Worm (Caenorhabditis elegans) whole organism, L4 larva: Measurements from ENCODE around the gene fbxb-118.

Experiments
- F37D6.2 ChIP-seq: sonication (generic microtip); optimal IDR thresholded peaks from 2 replicates; lab custom pipeline; 2016; ENCODE audit warnings: mild to moderate bottlenecking, missing genetic modification characterization, missing compliant biosample characterization
- F49E8.2 ChIP-seq: sonication (generic microtip); optimal IDR thresholded peaks from 2 replicates; lab custom pipeline; 2016; ENCODE audit warnings: missing compliant biosample characterization, mild to moderate bottlenecking, missing genetic modification characterization, borderline replicate concordance
- R02D3.7 ChIP-seq: fragments of 150-350 bp; sonication (generic microtip); optimal IDR thresholded peaks from 3 replicates; lab custom pipeline; 2014; ENCODE audit warnings: missing biosample characterization, missing genetic modification characterization
- T26A8.4 ChIP-seq: fragments of 200-800 bp; sonication (Bioruptor generic); IDR thresholded peaks from 2 replicates; pipeline ENCODE4 v1.3.6; 2022; ENCODE audit warnings: missing genetic modification characterization, missing compliant biosample characterization
- Y48G9A.11 ChIP-seq: fragments of 200-800 bp; sonication (Bioruptor generic); IDR thresholded peaks from 2 replicates; pipeline ENCODE4 v1.3.6; 2022; ENCODE audit warnings: missing genetic modification reagents, missing genetic modification characterization, missing compliant biosample characterization
- Y5F2A.4 ChIP-seq: fragments of 200-800 bp; sonication (Bioruptor generic); optimal IDR thresholded peaks from 2 replicates; lab custom pipeline; 2018; ENCODE audit warnings: mild to moderate bottlenecking, missing genetic modification characterization, missing compliant biosample characterization
- Y75B8A.6 ChIP-seq: fragments of 200-800 bp; sonication (Bioruptor generic); IDR thresholded peaks from 2 replicates; pipeline ENCODE4 v1.3.6; 2022; ENCODE audit warnings: missing genetic modification reagents, missing genetic modification characterization, missing compliant biosample characterization
- aly-2 ChIP-seq: sonication (generic microtip); optimal IDR thresholded peaks from 2 replicates; lab custom pipeline; 2018; ENCODE audit warnings: missing biosample characterization, missing genetic modification characterization
- ama-1 ChIP-seq: fragments of 150-350 bp; optimal IDR thresholded peaks from 2 replicates; lab custom pipeline; 2014; ENCODE audit warnings: inconsistent platforms, mixed read lengths
- arid-1 ChIP-seq: fragments of 200-800 bp; sonication (Bioruptor generic); conservative IDR thresholded peaks from 2 replicates; pipeline ENCODE4 v1.3.6; 2022; ENCODE audit warnings: missing genetic modification reagents, missing genetic modification characterization, missing compliant biosample characterization
- ceh-32 ChIP-seq: sonication (generic microtip); optimal IDR thresholded peaks from 2 replicates; lab custom pipeline; 2016; ENCODE audit warnings: mild to moderate bottlenecking, missing genetic modification characterization, missing compliant biosample characterization; ENCODE audit not compliant: poor library complexity
- ceh-44 ChIP-seq: fragments of 200-800 bp; sonication (Bioruptor generic); IDR thresholded peaks from 2 replicates; pipeline ENCODE4 v1.3.6; 2022; ENCODE audit warnings: missing genetic modification reagents, missing genetic modification characterization, missing compliant biosample characterization
- ceh-62 ChIP-seq: sonication (generic microtip); optimal IDR thresholded peaks from 2 replicates; lab custom pipeline; 2017; ENCODE audit warnings: missing biosample characterization, missing genetic modification characterization
- daf-19 ChIP-seq: fragments of 200-800 bp; sonication (Bioruptor generic); conservative IDR thresholded peaks from 2 replicates; pipeline ENCODE4 v1.3.6; 2022; ENCODE audit warnings: missing genetic modification characterization, missing compliant biosample characterization
- daf-8 ChIP-seq: fragments of 200-800 bp; sonication (Bioruptor generic); IDR thresholded peaks from 2 replicates; pipeline ENCODE4 v1.3.6; 2022; ENCODE audit warnings: missing genetic modification characterization, missing compliant biosample characterization
- dmd-8 ChIP-seq: fragments of 200-800 bp; sonication (Bioruptor generic); IDR thresholded peaks from 2 replicates; pipeline ENCODE4 v1.3.6; 2022; ENCODE audit warnings: missing genetic modification characterization, missing compliant biosample characterization
- dmd-9 ChIP-seq: fragments of 200-800 bp; sonication (Bioruptor generic); IDR thresholded peaks from 2 replicates; pipeline ENCODE4 v1.3.6; 2022; ENCODE audit warnings: missing genetic modification reagents, missing genetic modification characterization, missing compliant biosample characterization
- duxl-1 ChIP-seq: sonication (generic microtip); optimal IDR thresholded peaks from 2 replicates; lab custom pipeline; 2016; ENCODE audit warnings: mild to moderate bottlenecking, missing genetic modification characterization, moderate library complexity, missing compliant biosample characterization; ENCODE audit not compliant: poor library complexity
- egl-27 ChIP-seq: sonication (generic microtip); optimal IDR thresholded peaks from 3 replicates; lab custom pipeline; 2017; ENCODE audit warnings: missing biosample characterization, missing genetic modification reagents, missing genetic modification characterization
- gei-8 ChIP-seq: fragments of 200-800 bp; sonication (Bioruptor generic); optimal IDR thresholded peaks from 2 replicates; lab custom pipeline; 2018; ENCODE audit warnings: mild to moderate bottlenecking, missing genetic modification characterization, missing compliant biosample characterization
- hlh-11 ChIP-seq: fragments of 200-800 bp; sonication (Bioruptor generic); optimal IDR thresholded peaks from 2 replicates; lab custom pipeline; 2018; ENCODE audit warnings: mild to moderate bottlenecking, missing genetic modification characterization, missing compliant biosample characterization
- hlh-30 ChIP-seq: sonication (generic microtip); optimal IDR thresholded peaks from 2 replicates; lab custom pipeline; 2017; ENCODE audit warnings: antibody characterized with exemption, mild to moderate bottlenecking, missing genetic modification characterization, missing compliant biosample characterization; ENCODE audit not compliant: insufficient read depth
- jun-1 ChIP-seq: fragments of 150-350 bp; optimal IDR thresholded peaks from 2 replicates; lab custom pipeline; 2014; ENCODE audit warnings: missing biosample characterization, missing genetic modification reagents, missing genetic modification characterization
- lim-7 ChIP-seq: fragments of 200-800 bp; sonication (Bioruptor generic); IDR thresholded peaks from 2 replicates; pipeline ENCODE4 v1.3.6; 2022; ENCODE audit warnings: missing genetic modification characterization, missing compliant biosample characterization
- lin-38 ChIP-seq: fragments of 200-800 bp; sonication (Bioruptor generic); IDR thresholded peaks from 2 replicates; pipeline ENCODE4 v1.3.6; 2022; ENCODE audit warnings: missing genetic modification reagents, missing genetic modification characterization, missing compliant biosample characterization
- lir-3 ChIP-seq: sonication (generic microtip); optimal IDR thresholded peaks from 2 replicates; lab custom pipeline; 2016; ENCODE audit warnings: mild to moderate bottlenecking, missing genetic modification characterization, missing compliant biosample characterization
- madf-9 ChIP-seq: fragments of 200-800 bp; sonication (Bioruptor generic); conservative IDR thresholded peaks from 2 replicates; pipeline ENCODE4 v1.3.6; 2022; ENCODE audit warnings: missing genetic modification reagents, missing genetic modification characterization, missing compliant biosample characterization
- mep-1 ChIP-seq: fragments of 150-350 bp; sonication (generic microtip); optimal IDR thresholded peaks from 3 replicates; lab custom pipeline; 2014; ENCODE audit warnings: missing biosample characterization, missing genetic modification characterization
- nhr-111 ChIP-seq: fragments of 200-800 bp; sonication (Bioruptor generic); optimal IDR thresholded peaks from 2 replicates; lab custom pipeline; 2018; ENCODE audit warnings: mild to moderate bottlenecking, missing genetic modification characterization, missing compliant biosample characterization
- nhr-237 ChIP-seq: sonication (generic microtip); optimal IDR thresholded peaks from 2 replicates; lab custom pipeline; 2017; ENCODE audit warnings: missing biosample characterization, missing genetic modification characterization
- nhr-28 ChIP-seq: fragments of 150-350 bp; optimal IDR thresholded peaks from 2 replicates; lab custom pipeline; 2014; ENCODE audit warnings: missing biosample characterization, missing genetic modification characterization
- nhr-41 ChIP-seq: fragments of 200-800 bp; sonication (Bioruptor generic); IDR thresholded peaks from 2 replicates; pipeline ENCODE4 v1.3.6; 2022; ENCODE audit warnings: missing genetic modification reagents, missing genetic modification characterization, missing compliant biosample characterization
- nhr-48 ChIP-seq: sonication (generic microtip); optimal IDR thresholded peaks from 2 replicates; lab custom pipeline; 2016; ENCODE audit warnings: mild to moderate bottlenecking, missing genetic modification characterization, missing compliant biosample characterization
- nhr-6 ChIP-seq: fragments of 150-350 bp; optimal IDR thresholded peaks from 2 replicates; lab custom pipeline; 2014; ENCODE audit warnings: missing biosample characterization, missing genetic modification characterization
- pha-4 ChIP-seq, 2 experiments: fragments of 150-350 bp in 1 of 2; fragments of 200-800 bp in 1 of 2; sonication (Bioruptor generic) in 1 of 2; IDR thresholded peaks in 1 of 2; optimal IDR thresholded peaks in 1 of 2; 2 replicates each; pipeline versions ENCODE4 v1.3.6 to Lab custom; 2014 to 2022; ENCODE audit warnings: missing genetic modification characterization in 2 of 2, missing genetic modification reagents in 2 of 2, missing biosample characterization in 1 of 2, missing compliant biosample characterization in 1 of 2
- set-16 ChIP-seq: fragments of 200-800 bp; sonication (Bioruptor generic); IDR thresholded peaks from 2 replicates; pipeline ENCODE4 v1.3.6; 2022; ENCODE audit warnings: missing genetic modification reagents, missing genetic modification characterization, missing compliant biosample characterization
- spr-1 ChIP-seq: sonication (generic microtip); optimal IDR thresholded peaks from 2 replicates; lab custom pipeline; 2016; ENCODE audit warnings: mild to moderate bottlenecking, missing genetic modification characterization, missing compliant biosample characterization
- tag-97 ChIP-seq: fragments of 200-800 bp; sonication (Bioruptor generic); IDR thresholded peaks from 2 replicates; pipeline ENCODE4 v1.3.6; 2022; ENCODE audit warnings: missing genetic modification characterization, missing compliant biosample characterization
- unc-39 ChIP-seq: sonication (generic microtip); optimal IDR thresholded peaks from 2 replicates; lab custom pipeline; 2017; ENCODE audit warnings: missing biosample characterization, missing genetic modification characterization
- ztf-11 ChIP-seq: fragments of 150-350 bp; optimal IDR thresholded peaks from 2 replicates; lab custom pipeline; 2014; ENCODE audit warnings: missing biosample characterization, missing genetic modification characterization

The fbxb-118 gene

DNA sequence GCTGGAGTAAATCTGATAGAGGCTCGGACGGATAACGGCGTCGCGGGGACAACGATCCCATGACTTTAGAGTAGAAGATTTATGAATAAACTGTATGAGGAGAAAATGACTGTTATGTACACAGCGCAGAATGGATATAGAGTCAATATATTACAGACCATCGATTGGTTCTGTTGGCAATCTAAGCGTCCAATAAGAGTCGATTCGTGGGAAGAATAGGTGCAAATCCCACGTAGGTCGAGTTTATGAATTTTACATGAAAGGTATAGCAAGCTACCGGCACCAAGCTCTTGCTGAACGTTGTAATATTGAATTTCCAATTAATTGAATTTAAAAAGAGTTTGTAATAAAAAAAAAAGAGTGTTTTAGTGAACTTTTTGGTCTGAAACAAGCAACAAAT lies at the start of gene fbxb-118:
Gene fbxb-118 (minus strand): TSS at position 101 of the 400 bp plus-strand sequence.
- TF ChIP-seq mep-1 (tag; lab: Kevin White, UChicago) (no peak), lin-38 (GFP tag; lab: Robert Waterston, UW) (no peak), nhr-48 (no peak), gei-8 (GFP tag; lab: Kevin White, UChicago) (no peak), jun-1 (tag; lab: Kevin White, UChicago) (no peak), Y5F2A.4 (no peak), Y75B8A.6 (GFP tag; lab: Robert Waterston, UW) (no peak), ceh-32 (no peak), Y48G9A.11 (GFP tag; lab: Robert Waterston, UW) (no peak), F49E8.2 (tag; lab: Kevin White, UChicago) (no peak), T26A8.4 (no peak)

DNA sequence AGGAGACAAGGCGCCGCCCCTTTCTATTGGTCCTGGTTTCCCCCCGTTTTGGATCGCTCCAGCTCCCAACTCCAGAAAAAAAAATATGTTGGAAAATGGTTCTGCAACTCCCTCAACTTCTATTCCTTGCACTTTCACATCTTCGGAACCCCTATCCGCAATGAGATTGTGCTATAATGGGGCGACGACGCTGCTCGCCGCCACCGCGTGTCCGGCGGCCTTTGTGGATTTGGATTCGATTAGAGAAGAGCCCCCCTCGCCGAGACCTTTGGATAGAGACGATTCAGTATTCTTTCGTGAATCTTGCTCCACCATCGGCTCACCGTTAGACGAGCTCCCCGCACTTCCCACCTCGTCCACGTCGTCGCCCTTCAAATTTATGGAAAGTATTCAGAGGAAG lies 43.3 kb upstream of the fbxb-118 start:
- TF ChIP-seq lir-3 (no peak), set-16 (GFP tag; lab: Robert Waterston, UW) (peak; percentile 64)

DNA sequence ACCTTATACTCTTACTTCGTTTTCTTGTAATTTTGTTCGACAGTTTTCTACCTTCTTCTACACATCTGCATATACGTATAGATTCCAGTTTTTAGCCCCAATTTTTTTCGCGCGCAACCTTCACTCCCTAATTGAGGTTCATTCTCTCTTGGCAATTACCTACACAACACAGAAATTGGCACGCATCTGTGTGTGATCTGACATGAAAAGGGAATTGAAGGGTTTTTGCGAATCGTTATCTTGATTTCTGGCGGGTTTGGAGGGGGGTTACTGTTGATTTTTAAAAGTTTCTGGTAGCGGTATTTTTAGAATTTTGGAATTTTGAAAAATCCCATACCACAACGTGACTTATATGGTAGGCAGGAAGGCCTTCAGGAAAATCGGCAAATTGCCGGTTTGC lies 38.8 kb upstream of the fbxb-118 start:
- TF ChIP-seq mep-1 (tag; lab: Kevin White, UChicago): no peak
- no peak for TF ChIP-seq Y75B8A.6 (GFP tag; lab: Robert Waterston, UW)
- no peak for TF ChIP-seq daf-19 (GFP tag; lab: Robert Waterston, UW)
- TF ChIP-seq dmd-8 (GFP tag; lab: Robert Waterston, UW): no peak
- TF ChIP-seq nhr-41 (GFP tag; lab: Robert Waterston, UW): no peak
- no peak for TF ChIP-seq arid-1 (GFP tag; lab: Robert Waterston, UW)
- no peak for TF ChIP-seq ama-1 (lab: Kevin White, UChicago)
- no peak for TF ChIP-seq lin-38 (GFP tag; lab: Robert Waterston, UW)
- no peak for TF ChIP-seq ceh-62 (tag; lab: Kevin White, UChicago)
- no peak for TF ChIP-seq daf-8 (GFP tag; lab: Robert Waterston, UW)
- no peak for TF ChIP-seq nhr-6
- no peak for TF ChIP-seq Y48G9A.11 (GFP tag; lab: Robert Waterston, UW)
- no peak for TF ChIP-seq hlh-30 (tag; lab: Kevin White, UChicago)
- TF ChIP-seq madf-9 (GFP tag; lab: Robert Waterston, UW): no peak
- no peak for TF ChIP-seq R02D3.7 (tag; lab: Kevin White, UChicago)
- TF ChIP-seq nhr-28 (tag; lab: Kevin White, UChicago): no peak
- TF ChIP-seq spr-1: no peak
- TF ChIP-seq, all 104 proteins: peak for 0

DNA sequence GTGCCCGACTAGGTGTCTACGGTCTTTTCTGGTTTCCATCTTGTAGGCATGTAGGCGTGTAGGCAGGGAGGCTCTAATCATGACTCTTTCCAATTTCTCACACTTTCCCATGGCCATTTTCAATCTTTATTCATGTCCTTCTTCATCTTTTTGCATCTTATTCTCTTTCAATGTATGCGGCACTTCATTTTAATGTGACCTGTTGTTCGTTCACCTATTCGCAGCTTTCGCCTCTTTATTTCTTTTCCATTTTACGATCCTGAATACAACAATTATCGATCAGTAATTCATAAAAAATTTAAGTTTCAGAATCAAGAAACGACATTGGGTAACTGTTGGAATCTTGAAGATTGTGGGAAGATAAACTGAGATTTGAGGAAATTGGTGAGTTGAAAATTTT lies 36.6 kb upstream of the fbxb-118 start, which contains the start of gene rhgf-2:
Gene rhgf-2 (plus strand): TSS at position 301 of the 400 bp plus-strand sequence.
- no peak for TF ChIP-seq dmd-9 (GFP tag; lab: Robert Waterston, UW)
- TF ChIP-seq egl-27: no peak

DNA sequence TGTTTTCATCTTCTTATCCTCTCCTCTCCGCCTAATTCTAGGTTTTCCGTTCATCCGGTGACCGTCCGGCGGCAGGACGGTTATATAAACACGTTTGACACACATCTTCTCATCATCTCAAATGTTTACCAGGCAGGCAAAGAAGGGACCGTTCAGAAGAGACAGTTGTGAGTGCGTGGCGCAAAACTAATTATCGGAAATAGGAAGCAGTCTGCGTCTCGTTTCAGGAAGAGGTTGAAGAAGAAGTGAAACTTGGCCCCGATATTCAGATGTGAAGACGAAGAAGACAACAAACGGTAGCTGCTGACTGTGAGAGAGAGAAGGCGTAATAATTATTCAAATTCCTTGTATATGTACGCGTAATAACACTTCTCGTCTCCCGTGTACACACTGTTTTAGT lies 34.9 kb upstream of the fbxb-118 start:
- TF ChIP-seq hlh-11 (tag; lab: Kevin White, UChicago): no peak

DNA sequence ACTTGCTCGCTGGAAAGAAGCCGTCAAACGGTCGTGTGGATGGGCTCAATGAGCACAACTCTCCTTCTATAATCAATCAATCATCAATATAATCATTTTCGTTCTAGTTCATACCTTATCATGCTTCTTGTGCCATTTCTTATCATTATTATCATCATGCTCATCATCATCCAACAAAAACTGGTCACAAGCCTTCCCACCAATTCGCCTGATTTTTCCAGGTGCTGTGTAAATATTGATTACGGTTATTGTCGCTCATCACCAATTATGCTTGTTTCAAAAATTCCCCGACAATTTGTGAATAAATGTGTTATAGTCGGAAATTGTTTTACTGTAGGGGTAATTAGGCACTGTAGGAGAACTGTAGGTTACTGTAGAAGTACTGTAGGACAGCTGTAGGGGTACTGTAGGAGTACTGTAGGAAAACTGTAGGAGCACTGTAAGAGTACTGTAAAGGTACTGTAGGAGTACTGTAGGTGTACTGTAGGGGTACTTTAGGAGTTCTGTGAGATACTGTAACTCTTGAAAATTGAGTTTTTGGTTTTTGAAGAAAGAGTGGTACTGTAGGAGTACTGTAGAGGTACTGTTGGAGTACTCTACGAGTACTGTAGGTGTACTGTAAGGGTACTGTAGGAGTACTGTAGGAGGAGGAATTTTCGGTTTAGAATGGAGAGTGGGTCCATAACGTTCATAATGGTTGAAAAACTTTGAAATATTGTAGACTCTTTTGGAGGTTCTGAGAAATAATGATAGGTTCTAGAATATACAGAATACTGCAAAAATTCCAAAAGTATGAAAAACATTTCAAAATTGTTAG lies 30.3 kb upstream of the fbxb-118 start:
- TF ChIP-seq ceh-44 (GFP tag; lab: Robert Waterston, UW) (no peak), aly-2 (tag; lab: Kevin White, UChicago) (no peak), gei-8 (GFP tag; lab: Kevin White, UChicago) (peak; percentile 19), nhr-41 (GFP tag; lab: Robert Waterston, UW) (no peak), tag-97 (GFP tag; lab: Robert Waterston, UW) (no peak), F37D6.2 (tag; lab: Kevin White, UChicago) (no peak), ztf-11 (tag; lab: Kevin White, UChicago) (no peak), duxl-1 (peak; percentile 37), nhr-111 (GFP tag; lab: Kevin White, UChicago) (no peak), mep-1 (tag; lab: Kevin White, UChicago) (peak; percentile 66), pha-4 (GFP tag; IDR thresholded peaks at IDR 0.05; lab: Robert Waterston, UW) (0 out of 2 replicates have a peak, but pooled peaks have one; percentile 35), pha-4 (tag; optimal IDR thresholded peaks at IDR 0.05; lab: Kevin White, UChicago) (no peak), arid-1 (GFP tag; lab: Robert Waterston, UW) (no peak), lim-7 (GFP tag; lab: Robert Waterston, UW) (peak; percentile 60; the same call in 1 of the 2 replicates), unc-39 (tag; lab: Kevin White, UChicago) (no peak), nhr-237 (no peak)
